Worm (Caenorhabditis elegans) whole organism, late embryonic: Measurements from ENCODE around the gene nhr-132.

Source experiments
- T23F11.4 ChIP-seq: fragments of 200-800 bp; sonication (Bioruptor generic); optimal IDR thresholded peaks from 2 replicates; lab custom pipeline; 2018; ENCODE audit warnings: mild to moderate bottlenecking, missing genetic modification characterization, missing compliant biosample characterization
- elt-2 ChIP-seq: sonication (generic microtip); optimal IDR thresholded peaks from 2 replicates; lab custom pipeline; 2016; ENCODE audit warnings: missing genetic modification reagents, missing genetic modification characterization, missing compliant biosample characterization
- fkh-10 ChIP-seq: fragments of 150-350 bp; optimal IDR thresholded peaks from 2 replicates; lab custom pipeline; 2014; ENCODE audit warnings: missing biosample characterization, missing genetic modification reagents, missing genetic modification characterization
- nfya-1 ChIP-seq: sonication (generic microtip); optimal IDR thresholded peaks from 2 replicates; lab custom pipeline; 2017; ENCODE audit warnings: missing genetic modification characterization, mild to moderate bottlenecking, missing compliant biosample characterization, antibody characterized with exemption, moderate library complexity
- ztf-16 ChIP-seq: sonication (generic microtip); optimal IDR thresholded peaks from 2 replicates; lab custom pipeline; 2017; ENCODE audit warnings: missing genetic modification characterization, missing compliant biosample characterization

DNA sequence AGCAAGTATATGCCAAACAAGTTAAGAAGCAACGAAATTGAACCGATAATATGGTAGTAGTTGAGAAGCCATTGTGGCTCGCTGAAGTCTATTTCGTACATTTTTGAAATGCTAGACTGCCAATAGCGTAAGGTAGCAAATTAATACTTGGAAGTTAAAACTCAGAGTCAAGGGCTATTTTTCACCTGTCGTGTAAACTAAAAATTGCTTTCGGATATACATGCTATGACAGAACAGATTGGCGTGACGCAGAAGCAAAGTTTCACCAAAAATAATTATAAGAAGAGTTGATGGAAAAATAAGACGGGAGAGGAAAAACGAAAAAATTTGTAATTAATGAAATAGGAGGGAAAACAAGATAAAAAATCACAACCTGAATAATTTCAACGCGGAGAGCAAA, 31.7 kb downstream of the nhr-132 start, which contains the start of gene sri-73:
- no peak for TF ChIP-seq fkh-10 (GFP tag; lab: Kevin White, UChicago)
- no peak for TF ChIP-seq elt-2 (tag; lab: Kevin White, UChicago)
- TF ChIP-seq T23F11.4 (GFP tag; lab: Kevin White, UChicago), result no peak
- TF ChIP-seq nfya-1 (tag; lab: Kevin White, UChicago), result no peak
- no peak for TF ChIP-seq ztf-16 (tag; lab: Kevin White, UChicago)
